Worm (Caenorhabditis elegans): Measurements from ENCODE around the gene K12B6.9.

K12B6.9 gene

ce11 chrV:6276205-6276604 lies 16.3 kb downstream of the K12B6.9 start, which contains the start of gene F31F7.1 (continued):
- TF ChIP-seq F10B5.3 (tag; optimal IDR thresholded peaks at IDR 0.05) (no peak), lin-38 (GFP tag; IDR thresholded peaks at IDR 0.05) (no peak), fos-1 (tag; optimal IDR thresholded peaks at IDR 0.05) (no peak), ceh-82 (tag; optimal IDR thresholded peaks at IDR 0.05) (no peak), egl-27 (tag; optimal IDR thresholded peaks at IDR 0.05) (no peak), jun-1 (tag; optimal IDR thresholded peaks at IDR 0.05) (no peak), T20F7.1 (GFP tag; optimal IDR thresholded peaks at IDR 0.05) (peak; percentile 45), zfp-3 (GFP tag; conservative IDR thresholded peaks at IDR 0.05) (no peak), saeg-2 (GFP tag; IDR thresholded peaks at IDR 0.05) (no peak), lim-7 (GFP tag; IDR thresholded peaks at IDR 0.05) (no peak)

ce11 chrV:6275209-6275608 lies 17.3 kb downstream of the K12B6.9 start:
- peak; percentile 19 for TF ChIP-seq ama-1 (optimal IDR thresholded peaks at IDR 0.05)
- TF ChIP-seq hlh-11 (tag; optimal IDR thresholded peaks at IDR 0.05): peak; percentile 93
- TF ChIP-seq dpl-1 (GFP tag; optimal IDR thresholded peaks at IDR 0.05): no peak
- TF ChIP-seq dmd-6 (GFP tag; IDR thresholded peaks at IDR 0.05): peak; percentile 93
- no peak for TF ChIP-seq attf-4 (tag; optimal IDR thresholded peaks at IDR 0.05)
- peak; percentile 24 for TF ChIP-seq lin-13 (GFP tag; optimal IDR thresholded peaks at IDR 0.05)
- TF ChIP-seq mep-1 (tag; optimal IDR thresholded peaks at IDR 0.05): peak; percentile 8
- no peak for TF ChIP-seq F37D6.2 (tag; optimal IDR thresholded peaks at IDR 0.05)
- peak; percentile 91 for TF ChIP-seq nhr-28 (tag; optimal IDR thresholded peaks at IDR 0.05)
- peak; percentile 65; the same call in 1 of the 2 replicates for TF ChIP-seq tra-1 (GFP tag; IDR thresholded peaks at IDR 0.05)
- TF ChIP-seq mes-2 (tag; optimal IDR thresholded peaks at IDR 0.05; ENCODE audit: poor library complexity, severe bottlenecking): peak; percentile 4
- no peak for TF ChIP-seq ZK546.5 (tag; optimal IDR thresholded peaks at IDR 0.05)
- TF ChIP-seq nhr-42 (GFP tag; IDR thresholded peaks at IDR 0.05): no peak
- no peak for TF ChIP-seq pha-4 (GFP tag; IDR thresholded peaks at IDR 0.05)
- no peak for TF ChIP-seq pha-4 (tag; optimal IDR thresholded peaks at IDR 0.05)
- TF ChIP-seq fos-1 (tag; optimal IDR thresholded peaks at IDR 0.05): peak; percentile 56
- peak; percentile 62; the same call in 1 of the 2 replicates for TF ChIP-seq lin-1 (GFP tag; IDR thresholded peaks at IDR 0.05)
- TF ChIP-seq zfp-2 (tag; optimal IDR thresholded peaks at IDR 0.05): no peak
- TF ChIP-seq spr-3 (GFP tag; optimal IDR thresholded peaks at IDR 0.05): no peak
- peak; percentile 75 for TF ChIP-seq nhr-48 (tag; optimal IDR thresholded peaks at IDR 0.05)
- peak; percentile 81 for TF ChIP-seq nhr-77 (tag; optimal IDR thresholded peaks at IDR 0.05)
- TF ChIP-seq ceh-44 (GFP tag; IDR thresholded peaks at IDR 0.05): no peak
- TF ChIP-seq lim-7 (GFP tag; IDR thresholded peaks at IDR 0.05): no peak
- peak; percentile 70 for TF ChIP-seq hlh-30 (tag; optimal IDR thresholded peaks at IDR 0.05; ENCODE audit: insufficient read depth)
- TF ChIP-seq zag-1 (tag; optimal IDR thresholded peaks at IDR 0.05): no peak
- TF ChIP-seq dve-1 (tag; optimal IDR thresholded peaks at IDR 0.05; ENCODE audit: insufficient read depth): peak; percentile 89
- peak; percentile 93 for TF ChIP-seq pqm-1 (tag; optimal IDR thresholded peaks at IDR 0.05)
- no peak for TF ChIP-seq tag-97 (GFP tag; IDR thresholded peaks at IDR 0.05)
- peak; percentile 68; the same call in 1 of the 2 replicates for TF ChIP-seq saeg-2 (GFP tag; IDR thresholded peaks at IDR 0.05)
- TF ChIP-seq F49E8.2 (tag; optimal IDR thresholded peaks at IDR 0.05; ENCODE audit: borderline replicate concordance): no peak
- TF ChIP-seq daf-8 (GFP tag; IDR thresholded peaks at IDR 0.05): no peak
- no peak for TF ChIP-seq vab-7 (GFP tag; IDR thresholded peaks at IDR 0.05)
- no peak for TF ChIP-seq R02D3.7 (tag; optimal IDR thresholded peaks at IDR 0.05)
- no peak for TF ChIP-seq unc-39 (tag; optimal IDR thresholded peaks at IDR 0.05)
- TF ChIP-seq mdl-1 (tag; optimal IDR thresholded peaks at IDR 0.05): peak in 1 of 2 experiments; percentile 74
- TF ChIP-seq cey-2 (tag; optimal IDR thresholded peaks at IDR 0.05; ENCODE audit: borderline replicate concordance, insufficient read depth): peak; percentile 43
- no peak for TF ChIP-seq zip-11 (GFP tag; IDR thresholded peaks at IDR 0.05)
- TF ChIP-seq D1046.2 (GFP tag; IDR thresholded peaks at IDR 0.05): no peak
- peak; percentile 6 for TF ChIP-seq nhr-102 (tag; optimal IDR thresholded peaks at IDR 0.05)
- no peak for TF ChIP-seq zip-2 (tag; optimal IDR thresholded peaks at IDR 0.05)
- peak; percentile 12 for TF ChIP-seq jun-1 (tag; optimal IDR thresholded peaks at IDR 0.05)
- no peak for TF ChIP-seq ceh-82 (tag; optimal IDR thresholded peaks at IDR 0.05)
- no peak for TF ChIP-seq spr-1 (tag; optimal IDR thresholded peaks at IDR 0.05)
- TF ChIP-seq unc-62 (GFP tag; optimal IDR thresholded peaks at IDR 0.05 in 1 of 2): peak in 1 of 2 experiments; percentile 94
- TF ChIP-seq unc-62 (tag; optimal IDR thresholded peaks at IDR 0.05): no peak

All from whole organism, L4 larva.